Worm (Caenorhabditis elegans) whole organism, midembryonic: ENCODE data around the gene pkhm-2.
A peak's percentile ranks its signal among the peaks of the same experiment; 100 is the strongest.

ENCODE experiments used
- T22C8.4 ChIP-seq: fragments of 200-800 bp; sonication (Bioruptor generic); IDR thresholded peaks from 2 replicates; pipeline ENCODE4 v1.3.6; 2022; ENCODE audit warnings: missing genetic modification characterization, missing compliant biosample characterization
- cog-1 ChIP-seq: sonication (generic microtip); optimal IDR thresholded peaks from 2 replicates; lab custom pipeline; 2016; ENCODE audit warnings: missing genetic modification characterization, missing compliant biosample characterization
- flt-1 ChIP-seq: fragments of 200-800 bp; sonication (Bioruptor generic); IDR thresholded peaks from 2 replicates; pipeline ENCODE4 v1.3.6; 2022; ENCODE audit warnings: missing genetic modification characterization, missing compliant biosample characterization
- klf-2 ChIP-seq: fragments of 200-800 bp; sonication (Bioruptor generic); conservative IDR thresholded peaks from 2 replicates; pipeline ENCODE4 v1.3.6; 2022; ENCODE audit warnings: missing genetic modification reagents, missing genetic modification characterization, missing compliant biosample characterization
- med-1 ChIP-seq: sonication (generic microtip); optimal IDR thresholded peaks from 2 replicates; lab custom pipeline; 2017; ENCODE audit warnings: missing genetic modification characterization, mild to moderate bottlenecking, missing compliant biosample characterization, antibody characterized with exemption, missing genetic modification reagents; ENCODE audit not compliant: insufficient read depth
- ref-1 ChIP-seq: fragments of 200-800 bp; sonication (Bioruptor generic); conservative IDR thresholded peaks from 2 replicates; pipeline ENCODE4 v1.3.6; 2022; ENCODE audit warnings: missing genetic modification reagents, missing genetic modification characterization, missing compliant biosample characterization
- tab-1 ChIP-seq: fragments of 200-800 bp; sonication (Bioruptor generic); IDR thresholded peaks from 2 replicates; pipeline ENCODE4 v1.3.6; 2022; ENCODE audit warnings: missing genetic modification characterization, missing compliant biosample characterization
- ztf-23 ChIP-seq: fragments of 200-800 bp; sonication (Bioruptor generic); IDR thresholded peaks from 2 replicates; pipeline ENCODE4 v1.3.6; 2022; ENCODE audit warnings: missing genetic modification reagents, missing genetic modification characterization, missing compliant biosample characterization
- ztf-29 ChIP-seq: fragments of 200-800 bp; sonication (Bioruptor generic); IDR thresholded peaks from 2 replicates; pipeline ENCODE4 v1.3.6; 2022; ENCODE audit warnings: missing genetic modification reagents, missing genetic modification characterization, missing compliant biosample characterization

Gene pkhm-2

DNA sequence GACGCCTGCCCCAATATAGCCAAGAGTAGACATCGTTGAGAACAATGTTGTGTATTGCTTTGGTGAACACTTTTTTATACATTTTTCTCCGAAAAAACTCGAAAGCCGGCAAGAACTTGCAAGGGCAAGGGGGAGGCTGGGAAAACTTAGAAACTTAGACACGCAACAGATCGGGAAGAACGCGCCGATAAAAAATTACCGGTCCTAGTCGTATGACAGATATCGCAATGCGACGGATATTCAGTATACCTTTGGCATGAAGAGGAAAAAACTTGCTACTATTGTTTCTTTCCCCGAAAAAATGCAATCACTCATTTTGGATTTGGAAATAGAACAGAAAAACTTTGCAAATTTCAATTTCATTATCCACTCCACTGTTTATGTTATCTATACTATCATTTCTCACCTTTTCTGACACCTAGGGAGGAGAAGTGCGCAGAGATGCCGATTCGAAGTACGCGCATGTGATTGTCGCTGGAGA, 4.8 kb downstream of the pkhm-2 start, which contains the start of gene col-41:
Gene col-41 (minus strand): TSS at position 51 of the 481 bp plus-strand sequence.
- TF ChIP-seq tab-1 (no peak), med-1 (GFP tag; lab: Kevin White, UChicago) (no peak), ref-1 (GFP tag; lab: Robert Waterston, UW) (no peak), ztf-23 (no peak), ztf-29 (no peak), T22C8.4 (no peak), flt-1 (no peak), cog-1 (tag; lab: Kevin White, UChicago) (no peak), klf-2 (GFP tag; lab: Robert Waterston, UW) (no peak)

ce11 chrX:15175211-15175610, 6.1 kb downstream of the pkhm-2 start:
- no peak for TF ChIP-seq klf-2 (GFP tag; lab: Robert Waterston, UW)
- no peak for TF ChIP-seq ztf-29
- TF ChIP-seq ztf-23, result no peak
- no peak for TF ChIP-seq tab-1
- no peak for TF ChIP-seq med-1 (GFP tag; lab: Kevin White, UChicago)
- no peak for TF ChIP-seq T22C8.4
- no peak for TF ChIP-seq ref-1 (GFP tag; lab: Robert Waterston, UW)

DNA sequence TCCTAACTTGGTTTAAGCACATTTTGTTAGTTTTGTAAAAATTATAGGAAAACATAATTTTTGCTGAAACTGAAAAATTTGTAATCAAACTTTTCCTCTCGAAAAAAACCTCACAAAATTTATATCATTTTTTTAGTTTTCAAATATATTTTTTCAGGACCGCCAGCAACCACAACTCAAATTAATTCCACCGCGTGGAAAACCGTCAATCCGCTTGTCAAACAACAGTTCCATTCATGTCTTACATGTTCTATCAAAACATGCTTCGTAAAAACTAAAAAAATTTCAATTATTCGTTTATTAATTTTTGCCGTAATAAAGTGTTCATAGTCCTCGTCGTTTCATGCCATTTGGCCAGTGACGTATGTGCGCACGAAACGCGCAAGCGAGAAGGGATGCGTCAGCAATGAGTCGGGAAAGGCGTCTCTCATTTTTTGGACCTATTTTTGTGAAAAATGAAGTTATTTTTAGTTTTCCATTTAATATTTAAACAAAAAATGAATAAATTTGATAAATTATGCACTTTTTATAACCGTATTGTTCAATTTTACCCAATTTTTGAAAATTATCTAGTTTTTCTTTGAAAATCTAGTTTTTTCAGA, 7.9 kb downstream of the pkhm-2 start, which contains the start of gene ucr-2.2:
Gene ucr-2.2 (plus strand): TSS at position 602 of the 602 bp plus-strand sequence.
- TF ChIP-seq cog-1 (tag; lab: Kevin White, UChicago), result peak; percentile 57
- no peak for TF ChIP-seq med-1 (GFP tag; lab: Kevin White, UChicago)
- TF ChIP-seq klf-2 (GFP tag; lab: Robert Waterston, UW), result no peak
- TF ChIP-seq flt-1, result 0 out of 2 replicates have a peak, but pooled peaks have one; percentile 51

DNA sequence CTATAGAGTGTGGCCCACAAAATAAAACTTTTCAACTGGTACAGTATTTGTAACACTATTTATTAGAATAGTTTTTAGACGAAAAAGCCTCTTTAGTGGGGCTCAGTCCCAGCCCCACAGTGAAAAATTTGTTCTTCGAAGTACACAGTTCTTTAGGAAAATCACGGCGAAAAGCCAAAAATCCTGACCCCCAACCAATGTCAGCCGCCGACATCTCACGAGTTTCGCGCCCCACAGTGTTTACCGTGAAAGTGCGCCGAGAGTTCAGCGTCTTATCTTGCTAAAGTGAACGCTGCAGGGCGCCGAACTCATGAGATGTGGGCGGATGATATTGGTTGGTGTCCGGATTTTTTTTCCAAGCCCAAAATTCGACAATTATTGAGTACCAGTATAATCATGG, 10.3 kb downstream of the pkhm-2 start:
- TF ChIP-seq klf-2 (GFP tag; lab: Robert Waterston, UW) (no peak), ztf-23 (no peak), ztf-29 (no peak), med-1 (GFP tag; lab: Kevin White, UChicago) (no peak), flt-1 (no peak), cog-1 (tag; lab: Kevin White, UChicago) (no peak)

- TF ChIP-seq ref-1 (GFP tag; lab: Robert Waterston, UW) (no peak), klf-2 (GFP tag; lab: Robert Waterston, UW) (no peak), cog-1 (tag; lab: Kevin White, UChicago) (no peak), T22C8.4 (no peak), flt-1 (no peak), ztf-29 (no peak), ztf-23 (no peak), tab-1 (no peak), med-1 (GFP tag; lab: Kevin White, UChicago) (no peak)
Measured at ce11 chrX:15168424-15168823, 12.8 kb downstream of the pkhm-2 start, which contains the start of gene ocr-3. TSS of gene ocr-3 (plus strand) at chrX:15168724.

ce11 chrX:15167692-15168091, 13.6 kb downstream of the pkhm-2 start:
- TF ChIP-seq cog-1 (tag; lab: Kevin White, UChicago) (no peak), ztf-29 (no peak), T22C8.4 (no peak), ztf-23 (no peak), med-1 (GFP tag; lab: Kevin White, UChicago) (no peak), klf-2 (GFP tag; lab: Robert Waterston, UW) (no peak), tab-1 (no peak), flt-1 (no peak), ref-1 (GFP tag; lab: Robert Waterston, UW) (no peak)

DNA sequence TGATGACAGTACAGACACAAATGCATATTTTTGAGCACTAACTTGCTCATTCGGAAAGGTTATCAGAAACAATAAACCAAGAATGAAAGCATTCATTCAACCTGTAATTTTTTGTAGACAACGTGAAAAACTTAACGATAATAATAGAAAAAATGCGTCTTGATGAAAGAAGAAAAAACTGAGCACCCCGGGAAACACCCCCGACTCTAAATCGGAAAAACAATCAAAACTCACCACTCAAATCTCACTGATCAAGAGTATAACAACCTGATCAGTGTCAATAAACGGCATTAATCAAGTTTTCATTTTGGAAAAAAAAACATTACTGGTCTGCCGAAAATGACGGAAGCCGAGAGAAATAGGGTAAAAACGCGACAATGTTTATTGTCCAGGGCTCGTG, 15.1 kb downstream of the pkhm-2 start, which contains the start of gene T10B10.8:
Gene T10B10.8 (minus strand): TSS at position 101 of the 400 bp plus-strand sequence.
- TF ChIP-seq ref-1 (GFP tag; lab: Robert Waterston, UW) (no peak), ztf-29 (no peak), cog-1 (tag; lab: Kevin White, UChicago) (no peak), ztf-23 (no peak), flt-1 (no peak), klf-2 (GFP tag; lab: Robert Waterston, UW) (no peak), tab-1 (no peak), T22C8.4 (no peak), med-1 (GFP tag; lab: Kevin White, UChicago) (no peak)

DNA sequence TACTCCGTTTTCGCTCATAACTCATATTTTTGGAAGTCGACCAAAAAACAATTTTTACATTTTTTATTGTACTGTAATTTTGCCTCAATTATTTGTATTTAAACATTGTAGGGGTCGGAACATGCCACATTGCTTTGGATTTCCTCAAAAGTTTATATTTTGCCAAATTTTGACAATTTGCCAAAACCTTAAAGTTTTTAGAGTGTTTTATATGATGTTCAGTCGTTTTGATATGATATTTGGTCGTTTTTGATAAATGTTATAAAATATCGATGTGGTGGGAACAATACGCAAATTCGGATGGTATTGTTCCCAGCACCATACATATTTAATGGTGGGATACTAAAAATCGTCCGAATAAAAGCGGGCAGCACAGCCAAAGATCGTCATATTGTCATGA, 17.2 kb downstream of the pkhm-2 start, which contains the start of gene T10B10.9:
Gene T10B10.9 (plus strand): TSS at position 301 of the 400 bp plus-strand sequence.
- no peak for TF ChIP-seq klf-2 (GFP tag; lab: Robert Waterston, UW)
- no peak for TF ChIP-seq ztf-29
- no peak for TF ChIP-seq med-1 (GFP tag; lab: Kevin White, UChicago)
- TF ChIP-seq T22C8.4, result no peak
- TF ChIP-seq flt-1, result no peak
- no peak for TF ChIP-seq ref-1 (GFP tag; lab: Robert Waterston, UW)
- no peak for TF ChIP-seq cog-1 (tag; lab: Kevin White, UChicago)
- no peak for TF ChIP-seq tab-1
- TF ChIP-seq ztf-23, result no peak

- TF ChIP-seq flt-1, result no peak
- TF ChIP-seq ref-1 (GFP tag; lab: Robert Waterston, UW), result no peak
- no peak for TF ChIP-seq cog-1 (tag; lab: Kevin White, UChicago)
- no peak for TF ChIP-seq tab-1
- no peak for TF ChIP-seq T22C8.4
- TF ChIP-seq med-1 (GFP tag; lab: Kevin White, UChicago), result no peak
Measured at ce11 chrX:15163118-15163517, 18.1 kb downstream of the pkhm-2 start.

- TF ChIP-seq T22C8.4 (no peak), med-1 (GFP tag; lab: Kevin White, UChicago) (no peak), ref-1 (GFP tag; lab: Robert Waterston, UW) (no peak), ztf-23 (no peak), tab-1 (no peak), ztf-29 (no peak), cog-1 (tag; lab: Kevin White, UChicago) (no peak)
Measured at ce11 chrX:15160923-15161322, 20.3 kb downstream of the pkhm-2 start.
